Worm (Caenorhabditis elegans) whole organism, early embryonic: Measurements from ENCODE around the gene rbx-1.

ENCODE experiments used
- B0310.2 ChIP-seq: sonication (generic microtip); optimal IDR thresholded peaks from 2 replicates; lab custom pipeline; 2016; ENCODE audit warnings: mild to moderate bottlenecking, missing genetic modification characterization, missing compliant biosample characterization
- F13C5.2 ChIP-seq: sonication (generic microtip); optimal IDR thresholded peaks from 2 replicates; lab custom pipeline; 2017; ENCODE audit warnings: mild to moderate bottlenecking, missing genetic modification characterization, inconsistent platforms, missing compliant biosample characterization
- aly-1 ChIP-seq: sonication (generic microtip); optimal IDR thresholded peaks from 2 replicates; lab custom pipeline; 2016; ENCODE audit warnings: missing genetic modification characterization, missing compliant biosample characterization
- ama-1 ChIP-seq: fragments of 150-350 bp; optimal IDR thresholded peaks from 2 replicates; lab custom pipeline; 2014
- ceh-13 ChIP-seq: fragments of 200-800 bp; sonication (Bioruptor generic); optimal IDR thresholded peaks from 2 replicates; lab custom pipeline; 2018; ENCODE audit warnings: mild to moderate bottlenecking, missing genetic modification characterization, missing compliant biosample characterization
- ceh-36 ChIP-seq: sonication (generic microtip); optimal IDR thresholded peaks from 2 replicates; lab custom pipeline; 2016; ENCODE audit warnings: missing genetic modification characterization, inconsistent platforms, missing compliant biosample characterization
- ets-7 ChIP-seq: sonication (generic microtip); optimal IDR thresholded peaks from 2 replicates; lab custom pipeline; 2016; ENCODE audit warnings: missing genotype, missing genetic modification characterization, missing compliant biosample characterization
- flt-1 ChIP-seq: fragments of 200-800 bp; sonication (Bioruptor generic); IDR thresholded peaks from 2 replicates; pipeline ENCODE4 v1.3.6; 2022; ENCODE audit warnings: missing genetic modification characterization, missing compliant biosample characterization
- hmbx-1 ChIP-seq: sonication (generic microtip); optimal IDR thresholded peaks from 2 replicates; lab custom pipeline; 2016; ENCODE audit warnings: mild to moderate bottlenecking, missing genetic modification characterization, missing compliant biosample characterization
- hmg-4 ChIP-seq: fragments of 200-800 bp; sonication (Bioruptor generic); optimal IDR thresholded peaks from 2 replicates; lab custom pipeline; 2018; ENCODE audit warnings: mild to moderate bottlenecking, missing genetic modification characterization, missing compliant biosample characterization
- hnd-1 ChIP-seq: sonication (generic microtip); optimal IDR thresholded peaks from 2 replicates; lab custom pipeline; 2016; ENCODE audit warnings: missing genetic modification characterization, missing compliant biosample characterization
- pes-1 ChIP-seq: fragments of 200-800 bp; sonication (Bioruptor generic); IDR thresholded peaks from 2 replicates; pipeline ENCODE4 v1.3.6; 2022; ENCODE audit warnings: missing genetic modification reagents, missing genetic modification characterization, missing compliant biosample characterization
- scrt-1 ChIP-seq: fragments of 200-800 bp; sonication (Bioruptor generic); IDR thresholded peaks from 2 replicates; pipeline ENCODE4 v1.3.6; 2022; ENCODE audit warnings: missing genetic modification characterization, missing compliant biosample characterization
- sea-1 ChIP-seq: fragments of 200-800 bp; sonication (Bioruptor generic); conservative IDR thresholded peaks from 2 replicates; pipeline ENCODE4 v1.3.6; 2022; ENCODE audit warnings: missing genetic modification characterization, missing compliant biosample characterization
- tbx-11 ChIP-seq: fragments of 200-800 bp; sonication (Bioruptor generic); IDR thresholded peaks from 2 replicates; pipeline ENCODE4 v1.3.6; 2022; ENCODE audit warnings: missing genetic modification characterization, missing compliant biosample characterization
- tbx-37 ChIP-seq: fragments of 200-800 bp; sonication (Bioruptor generic); conservative IDR thresholded peaks from 2 replicates; pipeline ENCODE4 v1.3.6; 2022; ENCODE audit warnings: missing genetic modification reagents, missing genetic modification characterization, missing compliant biosample characterization
- tra-4 ChIP-seq: sonication (generic microtip); optimal IDR thresholded peaks from 2 replicates; lab custom pipeline; 2017; ENCODE audit warnings: missing genetic modification characterization, missing compliant biosample characterization

Gene rbx-1

DNA sequence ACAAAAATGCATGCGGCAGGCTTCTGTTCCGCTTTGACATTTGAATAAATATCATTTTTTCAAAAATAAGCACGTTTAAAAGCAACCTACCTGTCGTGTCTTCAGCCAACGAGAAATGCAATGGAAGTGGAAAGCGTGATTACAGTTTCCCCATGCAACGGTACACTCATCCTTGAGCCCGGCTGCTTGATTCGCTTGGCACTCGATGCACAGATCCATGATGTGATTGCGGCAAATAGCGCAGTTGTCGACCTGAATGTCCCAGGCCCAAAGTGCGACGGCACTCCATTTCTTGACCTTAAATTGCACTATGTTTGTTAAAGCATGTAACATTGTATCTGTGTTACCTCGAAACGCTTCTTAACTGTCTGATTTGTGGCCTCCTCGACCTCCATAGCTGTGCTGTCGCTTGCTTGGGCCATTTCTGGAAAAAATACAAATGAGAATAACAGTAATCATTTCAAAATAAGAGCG, at the start of gene rbx-1:
TSS of gene rbx-1 (minus strand) at position 424 of the 474 bp plus-strand sequence.
- no peak for TF ChIP-seq hnd-1
- TF ChIP-seq tbx-11 (GFP tag; lab: Robert Waterston, UW): no peak

DNA sequence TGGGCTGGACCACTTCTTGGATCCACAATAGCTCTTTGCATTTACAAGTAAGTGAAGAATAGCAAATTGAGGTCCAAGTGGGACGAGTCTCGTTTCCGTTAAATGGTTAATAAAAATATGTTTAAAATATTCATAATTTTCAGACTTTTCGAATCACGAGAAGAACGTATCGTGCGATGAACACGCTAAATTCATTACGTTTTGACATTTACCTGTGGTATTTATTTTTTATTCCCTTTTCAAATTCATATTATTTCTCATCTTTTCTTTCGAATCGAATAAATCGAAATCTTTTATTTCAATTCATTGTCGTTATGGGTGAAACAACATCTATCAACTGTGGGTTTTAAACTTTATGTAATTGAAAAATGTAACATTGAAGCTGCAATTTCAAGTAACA, 49.1 kb upstream of the rbx-1 start, which contains the start of gene marc-1:
TSS of gene marc-1 (plus strand) at position 301 of the 400 bp plus-strand sequence.
- TF ChIP-seq pes-1 (GFP tag; lab: Robert Waterston, UW) (no peak), sea-1 (GFP tag; lab: Robert Waterston, UW) (no peak), F13C5.2 (tag; lab: Kevin White, UChicago) (no peak), tbx-11 (GFP tag; lab: Robert Waterston, UW) (no peak), ets-7 (tag; lab: Kevin White, UChicago) (no peak), tbx-37 (no peak), hmbx-1 (tag; lab: Kevin White, UChicago) (no peak), ceh-36 (tag; lab: Kevin White, UChicago) (no peak), tra-4 (tag; lab: Kevin White, UChicago) (no peak), ceh-13 (GFP tag; lab: Kevin White, UChicago) (no peak)

DNA sequence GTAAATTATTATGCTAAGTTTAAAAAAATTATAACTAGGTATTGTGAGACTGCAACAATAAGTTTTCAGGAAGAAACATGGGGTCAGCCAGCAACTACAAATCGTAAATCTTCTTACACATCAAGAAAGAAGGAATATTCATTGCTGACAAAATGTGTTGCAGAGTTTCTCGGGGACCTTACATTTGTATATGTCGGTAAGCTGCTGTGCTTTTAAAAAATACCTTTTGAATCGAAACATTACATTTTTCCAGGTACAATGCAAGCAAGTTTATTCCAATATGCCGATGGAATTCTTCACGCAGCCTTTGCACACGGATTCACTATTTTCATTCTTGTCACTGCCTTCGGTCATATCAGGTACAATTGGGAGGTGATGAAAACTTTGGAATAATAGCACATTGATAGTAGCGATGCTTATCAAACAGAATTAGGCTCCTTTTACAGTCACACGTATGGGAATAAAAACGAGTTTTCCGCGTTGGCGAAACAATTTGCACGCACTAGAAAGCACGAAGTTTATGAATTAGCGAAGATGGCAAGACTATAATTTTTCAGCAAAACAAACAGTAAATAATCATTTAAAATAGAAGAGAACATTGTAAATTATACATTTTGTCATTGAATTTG, 47.9 kb upstream of the rbx-1 start:
- no peak for TF ChIP-seq hmbx-1 (tag; lab: Kevin White, UChicago)

DNA sequence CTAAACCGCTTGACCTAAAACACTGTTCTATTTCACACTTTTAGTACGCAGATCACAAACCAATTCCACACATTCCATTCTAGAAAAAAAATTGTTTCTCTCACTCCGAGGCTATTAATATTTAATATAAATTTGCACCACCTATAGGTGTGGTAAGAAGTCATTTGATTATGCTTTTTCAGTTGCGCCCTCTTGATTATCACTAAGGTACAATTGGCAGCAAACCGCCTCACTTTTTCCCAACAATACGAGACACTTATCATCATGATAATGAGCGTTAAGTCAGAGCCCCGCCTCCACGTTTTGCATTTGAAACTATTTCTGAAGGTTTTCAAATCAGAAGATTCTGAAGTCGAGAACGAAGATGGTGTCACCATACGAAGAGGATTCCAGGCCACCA, 47.0 kb upstream of the rbx-1 start, which contains the start of gene aqp-4:
TSS of gene aqp-4 (plus strand) at position 270 of the 400 bp plus-strand sequence.
- TF ChIP-seq ets-7 (tag; lab: Kevin White, UChicago) (no peak), hmbx-1 (tag; lab: Kevin White, UChicago) (no peak), hnd-1 (no peak), ama-1 (lab: Kevin White, UChicago) (no peak), flt-1 (GFP tag; lab: Robert Waterston, UW) (no peak), B0310.2 (tag; lab: Kevin White, UChicago) (no peak), pes-1 (GFP tag; lab: Robert Waterston, UW) (no peak)

DNA sequence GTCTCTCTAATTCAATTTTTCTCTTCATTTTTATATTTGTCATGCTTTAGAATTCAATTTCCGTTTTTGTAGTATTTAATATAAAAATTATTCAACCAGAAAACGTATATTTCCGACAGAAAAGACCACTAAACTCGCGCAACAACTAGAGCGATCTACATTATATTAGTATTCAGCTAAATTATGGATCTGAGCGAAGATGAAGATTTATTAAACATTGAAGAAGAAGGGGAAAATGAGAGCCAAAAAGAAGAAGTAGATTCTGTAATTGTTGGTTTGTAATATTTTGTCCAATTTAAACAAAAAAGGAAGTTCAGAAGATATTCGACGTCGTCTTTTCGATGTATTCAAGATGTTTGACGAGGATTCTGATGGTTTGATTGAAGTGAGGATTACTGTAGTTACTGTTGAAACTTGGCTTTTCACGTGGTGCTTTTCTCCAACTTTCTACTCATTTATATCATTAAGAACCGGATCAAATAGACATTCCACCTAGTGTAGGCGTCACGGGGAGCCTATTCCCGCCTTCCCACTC, 43.7 kb upstream of the rbx-1 start, which contains the start of gene cal-7:
TSS of gene cal-7 (plus strand) at position 184 of the 535 bp plus-strand sequence.
- TF ChIP-seq B0310.2 (tag; lab: Kevin White, UChicago) (no peak), ceh-13 (GFP tag; lab: Kevin White, UChicago) (no peak), scrt-1 (GFP tag; lab: Robert Waterston, UW) (no peak), hnd-1 (no peak), tra-4 (tag; lab: Kevin White, UChicago) (no peak), F13C5.2 (tag; lab: Kevin White, UChicago) (no peak), aly-1 (no peak), pes-1 (GFP tag; lab: Robert Waterston, UW) (no peak), ceh-36 (tag; lab: Kevin White, UChicago) (no peak), ama-1 (lab: Kevin White, UChicago) (no peak), hmg-4 (no peak), tbx-11 (GFP tag; lab: Robert Waterston, UW) (no peak), flt-1 (GFP tag; lab: Robert Waterston, UW) (no peak), sea-1 (GFP tag; lab: Robert Waterston, UW) (no peak), ets-7 (tag; lab: Kevin White, UChicago) (no peak), tbx-37 (no peak), hmbx-1 (tag; lab: Kevin White, UChicago) (no peak)

DNA sequence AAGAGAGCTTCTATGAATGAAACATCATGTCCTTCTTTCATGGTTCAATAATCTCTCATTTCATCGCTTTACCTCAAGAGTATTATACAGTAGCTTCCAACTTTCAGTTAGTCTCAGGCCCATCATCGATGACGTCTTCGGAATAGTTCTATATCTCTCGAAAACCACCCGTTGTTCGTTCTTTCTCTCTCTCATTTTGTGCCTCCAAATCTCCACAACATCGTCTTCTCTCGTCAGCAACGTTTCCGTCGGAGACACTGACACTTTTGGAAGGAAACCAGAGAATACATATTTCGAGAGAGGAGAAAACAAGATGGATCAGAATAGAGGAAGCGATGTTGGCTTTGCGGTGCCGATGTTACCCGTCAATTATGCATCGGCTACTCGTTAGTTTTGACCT, 41.5 kb upstream of the rbx-1 start:
- no peak for TF ChIP-seq hnd-1
- TF ChIP-seq tbx-11 (GFP tag; lab: Robert Waterston, UW): no peak
- TF ChIP-seq ama-1 (lab: Kevin White, UChicago): no peak
- TF ChIP-seq tra-4 (tag; lab: Kevin White, UChicago): no peak
- TF ChIP-seq scrt-1 (GFP tag; lab: Robert Waterston, UW): no peak
- TF ChIP-seq sea-1 (GFP tag; lab: Robert Waterston, UW): no peak
- no peak for TF ChIP-seq ceh-13 (GFP tag; lab: Kevin White, UChicago)
- no peak for TF ChIP-seq aly-1
- no peak for TF ChIP-seq ceh-36 (tag; lab: Kevin White, UChicago)
- no peak for TF ChIP-seq B0310.2 (tag; lab: Kevin White, UChicago)
- TF ChIP-seq pes-1 (GFP tag; lab: Robert Waterston, UW): no peak
- no peak for TF ChIP-seq ets-7 (tag; lab: Kevin White, UChicago)
- no peak for TF ChIP-seq flt-1 (GFP tag; lab: Robert Waterston, UW)
- no peak for TF ChIP-seq F13C5.2 (tag; lab: Kevin White, UChicago)
- TF ChIP-seq hmg-4: no peak
- TF ChIP-seq hmbx-1 (tag; lab: Kevin White, UChicago): no peak
- no peak for TF ChIP-seq tbx-37

DNA sequence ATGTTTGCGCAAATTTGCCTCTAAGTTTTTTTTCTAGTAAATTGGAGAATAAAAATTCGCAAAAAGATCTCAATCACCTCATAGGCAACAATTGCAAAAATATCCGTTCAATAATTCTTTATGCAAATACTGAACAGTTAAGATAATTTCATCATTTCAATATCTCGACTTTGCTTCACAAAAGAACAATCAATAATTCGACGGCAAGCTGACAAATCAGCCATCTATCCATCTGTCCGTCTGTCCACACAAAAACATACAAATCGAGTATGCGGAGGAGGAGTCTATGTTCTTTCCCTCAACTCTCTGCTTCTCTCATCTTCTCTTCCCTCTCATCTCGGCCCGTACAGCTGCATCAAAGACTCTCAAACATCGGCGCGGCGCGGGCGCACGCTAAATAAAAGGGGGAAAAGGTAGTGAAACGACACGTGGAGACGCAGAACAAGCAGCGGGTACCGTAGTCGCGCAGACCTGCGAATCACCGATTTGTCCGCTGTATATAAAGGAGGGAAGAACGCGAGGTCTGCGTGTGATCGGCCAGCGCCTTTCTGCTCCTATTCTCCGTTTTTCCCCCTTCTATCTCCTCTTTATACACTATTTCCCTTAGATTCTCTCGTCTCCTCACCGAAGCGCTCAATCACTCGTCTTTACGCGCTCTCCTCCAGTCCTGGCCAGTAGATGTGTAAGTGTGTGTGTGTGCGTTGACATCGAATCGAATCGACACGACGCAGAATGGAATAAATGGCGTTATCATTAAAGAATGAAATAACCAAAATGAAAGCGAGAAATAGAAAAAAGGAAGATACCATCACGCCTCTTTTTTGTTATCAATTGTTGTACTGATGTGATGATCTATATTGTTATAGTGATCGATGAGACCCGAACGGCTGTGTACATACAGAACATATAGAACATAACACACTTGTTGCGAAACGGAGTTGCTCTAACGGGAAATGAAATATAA, 40.7 kb upstream of the rbx-1 start:
- 0 out of 2 replicates have a peak, but pooled peaks have one; percentile 13 for TF ChIP-seq tbx-37
- no peak for TF ChIP-seq hmbx-1 (tag; lab: Kevin White, UChicago)
- peak; percentile 70 for TF ChIP-seq B0310.2 (tag; lab: Kevin White, UChicago)
- TF ChIP-seq flt-1 (GFP tag; lab: Robert Waterston, UW): peak; percentile 42; the same call in 1 of the 2 replicates
- peak; percentile 46 for TF ChIP-seq F13C5.2 (tag; lab: Kevin White, UChicago)
- TF ChIP-seq tbx-11 (GFP tag; lab: Robert Waterston, UW): no peak
- no peak for TF ChIP-seq ceh-13 (GFP tag; lab: Kevin White, UChicago)
- peak; percentile 49; the same call in 1 of the 2 replicates for TF ChIP-seq sea-1 (GFP tag; lab: Robert Waterston, UW)
- TF ChIP-seq ama-1 (lab: Kevin White, UChicago): peak; percentile 81
- TF ChIP-seq pes-1 (GFP tag; lab: Robert Waterston, UW): no peak
- TF ChIP-seq hnd-1: no peak
- peak; percentile 16 for TF ChIP-seq ets-7 (tag; lab: Kevin White, UChicago)
- peak; percentile 87 for TF ChIP-seq hmg-4
